Worm (Caenorhabditis elegans) whole organism, early embryonic: ENCODE results near the gene flp-9.

Source experiments
- B0310.2 ChIP-seq: sonication (generic microtip); optimal IDR thresholded peaks from 2 replicates; lab custom pipeline; 2016; ENCODE audit warnings: mild to moderate bottlenecking, missing genetic modification characterization, missing compliant biosample characterization
- F13C5.2 ChIP-seq: sonication (generic microtip); optimal IDR thresholded peaks from 2 replicates; lab custom pipeline; 2017; ENCODE audit warnings: mild to moderate bottlenecking, missing genetic modification characterization, inconsistent platforms, missing compliant biosample characterization
- aly-1 ChIP-seq: sonication (generic microtip); optimal IDR thresholded peaks from 2 replicates; lab custom pipeline; 2016; ENCODE audit warnings: missing genetic modification characterization, missing compliant biosample characterization
- ama-1 ChIP-seq: fragments of 150-350 bp; optimal IDR thresholded peaks from 2 replicates; lab custom pipeline; 2014
- ceh-13 ChIP-seq: fragments of 200-800 bp; sonication (Bioruptor generic); optimal IDR thresholded peaks from 2 replicates; lab custom pipeline; 2018; ENCODE audit warnings: mild to moderate bottlenecking, missing genetic modification characterization, missing compliant biosample characterization
- ceh-36 ChIP-seq: sonication (generic microtip); optimal IDR thresholded peaks from 2 replicates; lab custom pipeline; 2016; ENCODE audit warnings: missing genetic modification characterization, inconsistent platforms, missing compliant biosample characterization
- ets-7 ChIP-seq: sonication (generic microtip); optimal IDR thresholded peaks from 2 replicates; lab custom pipeline; 2016; ENCODE audit warnings: missing genotype, missing genetic modification characterization, missing compliant biosample characterization
- flt-1 ChIP-seq: fragments of 200-800 bp; sonication (Bioruptor generic); IDR thresholded peaks from 2 replicates; pipeline ENCODE4 v1.3.6; 2022; ENCODE audit warnings: missing genetic modification characterization, missing compliant biosample characterization
- hmbx-1 ChIP-seq: sonication (generic microtip); optimal IDR thresholded peaks from 2 replicates; lab custom pipeline; 2016; ENCODE audit warnings: mild to moderate bottlenecking, missing genetic modification characterization, missing compliant biosample characterization
- hmg-4 ChIP-seq: fragments of 200-800 bp; sonication (Bioruptor generic); optimal IDR thresholded peaks from 2 replicates; lab custom pipeline; 2018; ENCODE audit warnings: mild to moderate bottlenecking, missing genetic modification characterization, missing compliant biosample characterization
- hnd-1 ChIP-seq: sonication (generic microtip); optimal IDR thresholded peaks from 2 replicates; lab custom pipeline; 2016; ENCODE audit warnings: missing genetic modification characterization, missing compliant biosample characterization
- pes-1 ChIP-seq: fragments of 200-800 bp; sonication (Bioruptor generic); IDR thresholded peaks from 2 replicates; pipeline ENCODE4 v1.3.6; 2022; ENCODE audit warnings: missing genetic modification reagents, missing genetic modification characterization, missing compliant biosample characterization
- scrt-1 ChIP-seq: fragments of 200-800 bp; sonication (Bioruptor generic); IDR thresholded peaks from 2 replicates; pipeline ENCODE4 v1.3.6; 2022; ENCODE audit warnings: missing genetic modification characterization, missing compliant biosample characterization
- sea-1 ChIP-seq: fragments of 200-800 bp; sonication (Bioruptor generic); conservative IDR thresholded peaks from 2 replicates; pipeline ENCODE4 v1.3.6; 2022; ENCODE audit warnings: missing genetic modification characterization, missing compliant biosample characterization
- tbx-11 ChIP-seq: fragments of 200-800 bp; sonication (Bioruptor generic); IDR thresholded peaks from 2 replicates; pipeline ENCODE4 v1.3.6; 2022; ENCODE audit warnings: missing genetic modification characterization, missing compliant biosample characterization
- tbx-37 ChIP-seq: fragments of 200-800 bp; sonication (Bioruptor generic); conservative IDR thresholded peaks from 2 replicates; pipeline ENCODE4 v1.3.6; 2022; ENCODE audit warnings: missing genetic modification reagents, missing genetic modification characterization, missing compliant biosample characterization
- tra-4 ChIP-seq: sonication (generic microtip); optimal IDR thresholded peaks from 2 replicates; lab custom pipeline; 2017; ENCODE audit warnings: missing genetic modification characterization, missing compliant biosample characterization

Gene flp-9

DNA sequence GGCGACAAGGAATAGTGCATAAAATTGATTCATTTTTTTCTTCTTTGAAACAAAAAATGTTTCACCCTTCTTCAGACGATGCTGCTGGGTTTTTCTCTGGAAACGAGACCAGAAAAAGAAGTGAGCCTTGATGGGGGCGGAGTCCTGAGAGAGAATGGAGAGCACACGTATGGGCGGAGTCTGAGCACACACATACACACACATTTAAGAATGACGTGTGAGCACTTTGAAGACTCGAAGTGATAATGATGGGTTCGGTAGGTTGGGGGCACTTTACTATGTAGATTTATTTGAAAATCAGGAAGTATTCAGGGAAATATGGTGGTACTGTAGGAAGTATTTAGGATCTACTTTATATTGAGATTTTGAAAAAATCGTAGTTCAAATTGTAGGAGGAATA, at the start of gene flp-9:
Gene flp-9 (minus strand): TSS at position 101 of the 400 bp plus-strand sequence.
- TF ChIP-seq flt-1 (no peak), ets-7 (tag; lab: Kevin White, UChicago) (no peak), tbx-37 (GFP tag; lab: Robert Waterston, UW) (no peak), aly-1 (tag; lab: Kevin White, UChicago) (no peak), B0310.2 (no peak), hnd-1 (tag; lab: Kevin White, UChicago) (no peak), tbx-11 (GFP tag; lab: Robert Waterston, UW) (no peak)

DNA sequence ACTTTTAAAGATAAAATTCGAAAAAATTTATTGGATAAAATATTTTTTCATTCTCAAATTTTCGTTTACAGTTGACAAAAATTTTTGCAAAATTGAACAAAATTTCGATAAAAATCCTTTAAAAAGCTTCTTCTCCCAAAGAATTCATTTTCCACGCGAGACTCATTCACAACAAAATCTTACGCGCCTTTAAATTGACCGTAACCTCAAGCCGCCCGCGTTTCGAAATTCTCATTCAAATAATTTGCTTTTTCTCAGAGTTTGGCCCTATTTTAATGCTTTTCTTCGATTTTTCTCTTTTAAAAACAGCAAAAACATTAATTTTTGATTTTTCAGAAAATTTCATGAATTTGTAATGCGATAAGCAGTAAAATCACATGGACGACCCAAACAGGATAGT, 48.2 kb upstream of the flp-9 start, which contains the start of gene F07C6.4:
Gene F07C6.4 (plus strand): TSS at position 330 of the 400 bp plus-strand sequence.
- TF ChIP-seq hmbx-1 (tag; lab: Kevin White, UChicago) (no peak), hmg-4 (GFP tag; lab: Kevin White, UChicago) (no peak), tra-4 (tag; lab: Kevin White, UChicago) (no peak), B0310.2 (no peak), hnd-1 (tag; lab: Kevin White, UChicago) (no peak), F13C5.2 (tag; lab: Kevin White, UChicago) (no peak), aly-1 (tag; lab: Kevin White, UChicago) (no peak), ceh-13 (GFP tag; lab: Kevin White, UChicago) (no peak), sea-1 (GFP tag; lab: Robert Waterston, UW) (no peak), ceh-36 (tag; lab: Kevin White, UChicago) (no peak), ama-1 (no peak), scrt-1 (GFP tag; lab: Robert Waterston, UW) (no peak), flt-1 (no peak), tbx-11 (GFP tag; lab: Robert Waterston, UW) (no peak)

DNA sequence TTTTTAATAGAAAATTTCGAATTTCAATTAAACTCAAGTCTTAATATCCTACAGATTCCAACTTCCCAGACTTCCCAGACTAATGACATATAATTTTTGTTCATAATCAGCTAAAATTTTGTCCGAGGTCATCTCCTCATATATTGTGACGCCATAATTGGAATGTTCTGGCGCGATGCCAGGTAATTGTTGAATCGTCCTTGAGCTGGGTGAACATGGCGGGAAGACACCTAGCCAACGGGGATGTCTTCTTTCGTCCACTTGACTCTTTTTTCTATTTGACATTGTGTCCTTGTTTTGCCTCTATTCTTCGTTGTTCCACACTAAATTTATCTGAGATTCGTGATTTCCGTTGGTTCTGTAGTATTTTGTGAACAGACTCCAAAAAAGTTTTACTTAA, 39.4 kb upstream of the flp-9 start:
- TF ChIP-seq ama-1 (no peak), flt-1 (no peak), ceh-13 (GFP tag; lab: Kevin White, UChicago) (no peak), tra-4 (tag; lab: Kevin White, UChicago) (no peak), aly-1 (tag; lab: Kevin White, UChicago) (no peak), B0310.2 (no peak)

DNA sequence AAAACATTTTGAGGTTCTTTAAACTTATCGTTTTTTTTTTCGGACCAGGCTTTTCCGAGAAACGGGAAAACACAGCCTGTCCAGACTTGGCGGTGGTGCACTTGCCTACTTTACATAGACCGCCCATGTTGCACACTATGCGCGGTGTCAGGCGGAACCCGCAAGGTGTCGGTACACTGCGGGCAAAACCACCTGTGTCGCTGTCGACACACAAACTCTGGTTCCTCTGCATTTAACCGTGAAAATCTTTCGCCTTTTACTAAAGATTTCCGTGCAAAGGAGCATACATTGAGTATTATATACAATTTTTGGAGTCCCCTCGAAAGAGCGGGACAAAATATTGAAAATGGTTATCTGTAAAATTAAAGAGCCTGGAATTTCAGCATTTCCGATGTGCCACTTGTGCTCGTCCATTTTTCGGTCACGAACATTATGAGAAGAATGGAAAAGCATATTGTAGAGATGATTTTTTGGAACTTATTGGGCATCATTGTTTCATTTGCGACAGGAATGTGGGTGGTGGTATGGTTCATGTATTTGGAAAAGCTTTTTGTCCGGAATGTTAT, 38.1 kb upstream of the flp-9 start:
- TF ChIP-seq ama-1, result no peak
- TF ChIP-seq scrt-1 (GFP tag; lab: Robert Waterston, UW), result peak; percentile 20; the same call in 1 of the 2 replicates

DNA sequence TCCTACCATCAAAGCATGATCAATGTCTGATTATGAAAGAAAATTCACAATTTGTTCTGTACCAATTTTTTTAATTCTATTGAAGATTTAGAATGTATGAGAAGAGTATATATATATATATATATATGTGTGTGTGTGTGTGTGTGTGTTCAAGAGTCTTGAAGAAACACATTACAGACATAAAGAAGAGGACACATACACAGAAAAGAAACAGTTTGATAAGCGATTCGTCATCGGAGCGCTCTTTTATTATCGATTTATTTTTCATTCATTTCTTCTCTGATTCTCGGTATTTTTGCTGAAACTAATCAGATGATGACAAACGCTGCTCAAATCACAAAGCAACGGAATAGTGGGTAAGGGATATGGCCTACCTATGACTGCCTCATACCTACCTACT, 36.3 kb upstream of the flp-9 start, which contains the start of gene pin-2:
Gene pin-2 (plus strand): TSS at position 227 of the 400 bp plus-strand sequence.
- TF ChIP-seq hnd-1 (tag; lab: Kevin White, UChicago) (no peak), ceh-13 (GFP tag; lab: Kevin White, UChicago) (no peak), tbx-11 (GFP tag; lab: Robert Waterston, UW) (no peak), ceh-36 (tag; lab: Kevin White, UChicago) (no peak), pes-1 (GFP tag; lab: Robert Waterston, UW) (no peak), aly-1 (tag; lab: Kevin White, UChicago) (no peak), B0310.2 (no peak), scrt-1 (GFP tag; lab: Robert Waterston, UW) (no peak), F13C5.2 (tag; lab: Kevin White, UChicago) (no peak), hmg-4 (GFP tag; lab: Kevin White, UChicago) (no peak), tra-4 (tag; lab: Kevin White, UChicago) (no peak), flt-1 (no peak), hmbx-1 (tag; lab: Kevin White, UChicago) (no peak), ets-7 (tag; lab: Kevin White, UChicago) (no peak)

DNA sequence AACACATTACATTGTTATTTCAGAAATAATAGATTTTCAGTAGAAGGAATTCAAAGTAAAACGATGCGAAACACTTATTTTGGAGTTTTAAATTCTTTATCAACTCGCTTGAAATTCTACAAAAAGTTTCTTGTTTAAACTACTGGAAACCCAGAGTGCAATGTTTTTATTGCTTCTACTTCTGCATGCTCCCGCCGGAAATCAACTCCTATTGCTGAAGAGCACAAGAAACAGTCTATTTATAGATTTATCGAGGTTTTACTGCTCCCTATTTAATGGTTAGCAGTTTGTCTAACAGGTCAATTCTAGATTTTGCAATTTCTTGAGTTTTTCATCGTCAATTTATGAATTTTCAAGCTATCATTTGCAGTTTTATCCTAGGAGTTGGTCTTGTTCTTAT, 35.1 kb upstream of the flp-9 start, which contains the start of gene F07C6.6:
Gene F07C6.6 (plus strand): TSS at position 301 of the 400 bp plus-strand sequence.
- TF ChIP-seq B0310.2, result no peak
- TF ChIP-seq ceh-36 (tag; lab: Kevin White, UChicago), result no peak

DNA sequence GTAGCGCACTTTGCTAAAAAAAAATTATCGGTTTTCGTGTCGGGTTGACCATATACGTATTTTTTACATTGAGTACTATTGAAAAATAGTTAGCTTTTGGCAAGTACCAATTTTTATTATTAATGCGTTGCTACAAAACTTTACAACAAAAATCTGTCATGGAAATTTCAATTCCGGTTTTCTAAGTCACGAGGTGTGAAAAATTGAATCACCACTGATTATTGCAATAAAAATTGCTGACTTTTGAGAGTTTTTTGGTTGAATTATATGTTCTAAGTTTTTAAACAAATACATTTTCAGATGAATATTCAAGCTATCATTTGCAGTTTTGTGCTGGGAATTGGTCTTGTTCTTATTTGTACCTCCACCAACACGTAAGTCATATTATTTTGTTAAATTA, 33.5 kb upstream of the flp-9 start, which contains the start of gene F07C6.2:
Gene F07C6.2 (plus strand): TSS at position 301 of the 400 bp plus-strand sequence.
- TF ChIP-seq ama-1, result no peak
- TF ChIP-seq sea-1 (GFP tag; lab: Robert Waterston, UW), result no peak
- no peak for TF ChIP-seq flt-1
- TF ChIP-seq scrt-1 (GFP tag; lab: Robert Waterston, UW), result no peak
- no peak for TF ChIP-seq ceh-36 (tag; lab: Kevin White, UChicago)
- TF ChIP-seq hnd-1 (tag; lab: Kevin White, UChicago), result no peak
- TF ChIP-seq B0310.2, result no peak
- TF ChIP-seq ets-7 (tag; lab: Kevin White, UChicago), result no peak
- no peak for TF ChIP-seq pes-1 (GFP tag; lab: Robert Waterston, UW)
- no peak for TF ChIP-seq tbx-37 (GFP tag; lab: Robert Waterston, UW)
- no peak for TF ChIP-seq aly-1 (tag; lab: Kevin White, UChicago)
- TF ChIP-seq F13C5.2 (tag; lab: Kevin White, UChicago), result no peak
- TF ChIP-seq ceh-13 (GFP tag; lab: Kevin White, UChicago), result no peak
- TF ChIP-seq hmbx-1 (tag; lab: Kevin White, UChicago), result no peak
- no peak for TF ChIP-seq tra-4 (tag; lab: Kevin White, UChicago)
- TF ChIP-seq hmg-4 (GFP tag; lab: Kevin White, UChicago), result no peak
- TF ChIP-seq tbx-11 (GFP tag; lab: Robert Waterston, UW), result no peak

DNA sequence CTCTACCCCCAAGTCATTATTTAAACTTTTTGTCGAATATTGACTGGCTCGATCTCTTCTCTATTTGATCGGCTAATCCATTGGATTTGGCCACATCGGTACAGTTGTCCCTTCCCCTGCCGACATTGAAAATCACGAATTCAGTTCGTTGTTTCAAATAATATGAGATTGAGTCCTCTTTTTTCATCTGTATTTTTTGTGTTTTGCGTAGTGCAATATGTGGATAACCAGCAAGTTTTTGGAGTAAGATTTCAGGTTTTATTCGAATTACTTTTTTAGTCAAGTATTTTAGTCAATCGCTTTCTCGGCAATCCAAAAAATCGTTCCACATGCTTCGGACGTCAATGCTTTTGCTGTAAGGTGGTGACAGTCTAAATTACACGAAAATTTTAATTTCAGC, 31.7 kb upstream of the flp-9 start, which contains the start of gene F07C6.3:
Gene F07C6.3 (plus strand): TSS at position 148 of the 400 bp plus-strand sequence.
- TF ChIP-seq flt-1 (no peak), tbx-11 (GFP tag; lab: Robert Waterston, UW) (no peak)
